Fruit fly (Drosophila melanogaster) whole organism, embryonic: ENCODE results near the gene CG1983.

Experiments
- B-H2 ChIP-seq: fragments of 200-800 bp; sonication (Bioruptor generic); optimal IDR thresholded peaks from 2 replicates; lab custom pipeline; 2018; ENCODE audit warnings: missing biosample characterization, mild to moderate bottlenecking, missing genetic modification characterization
- CG1024 ChIP-seq: fragments of 200-800 bp; sonication (Bioruptor generic); IDR thresholded peaks from 2 replicates; pipeline ENCODE4 v1.3.6; 2022; ENCODE audit warnings: missing biosample characterization, missing genetic modification characterization
- CG10366 ChIP-seq: fragments of 200-800 bp; sonication (Bioruptor generic); IDR thresholded peaks from 2 replicates; pipeline ENCODE4 v1.3.6; 2022; ENCODE audit warnings: missing biosample characterization, missing genetic modification characterization
- CG10431 ChIP-seq: fragments of 200-800 bp; sonication (Bioruptor generic); optimal IDR thresholded peaks from 3 replicates; lab custom pipeline; 2018; ENCODE audit warnings: missing biosample characterization, mild to moderate bottlenecking, missing genetic modification characterization
- CG10959 ChIP-seq: fragments of 200-800 bp; sonication (Bioruptor generic); IDR thresholded peaks from 2 replicates; pipeline ENCODE4 v1.3.6; 2022; ENCODE audit warnings: missing biosample characterization, missing genetic modification characterization
- CG11093 ChIP-seq: fragments of 200-800 bp; sonication (Bioruptor generic); IDR thresholded peaks from 3 replicates; pipeline ENCODE4 v1.3.6; 2022; ENCODE audit warnings: missing biosample characterization, missing genetic modification characterization
- CG11247 ChIP-seq: fragments of 200-800 bp; sonication (Bioruptor generic); IDR thresholded peaks from 2 replicates; pipeline ENCODE4 v1.3.6; 2022; ENCODE audit warnings: missing biosample characterization, missing genetic modification characterization
- CG11560 ChIP-seq: fragments of 200-800 bp; sonication (Bioruptor generic); IDR thresholded peaks from 3 replicates; pipeline ENCODE4 v1.3.6; 2022; ENCODE audit warnings: missing biosample characterization, missing genetic modification characterization
- CG11695 ChIP-seq: fragments of 200-800 bp; sonication (Bioruptor generic); IDR thresholded peaks from 3 replicates; pipeline ENCODE4 v1.3.6; 2022; ENCODE audit warnings: missing biosample characterization, missing genetic modification characterization
- CG12942 ChIP-seq: fragments of 200-800 bp; sonication (Bioruptor generic); optimal IDR thresholded peaks from 3 replicates; lab custom pipeline; 2016; ENCODE audit warnings: missing biosample characterization, missing genetic modification characterization
- CG13123 ChIP-seq: fragments of 200-800 bp; sonication (Bioruptor generic); optimal IDR thresholded peaks from 2 replicates; lab custom pipeline; 2016; ENCODE audit warnings: missing biosample characterization, missing genetic modification characterization
- CG17568 ChIP-seq: fragments of 200-800 bp; sonication (Bioruptor generic); optimal IDR thresholded peaks from 2 replicates; lab custom pipeline; 2018; ENCODE audit warnings: missing biosample characterization, mild to moderate bottlenecking, missing genetic modification characterization, moderate library complexity
- CG17802 ChIP-seq: fragments of 200-800 bp; sonication (Bioruptor generic); optimal IDR thresholded peaks from 2 replicates; lab custom pipeline; 2018; ENCODE audit warnings: missing biosample characterization, mild to moderate bottlenecking, missing genetic modification characterization, moderate library complexity
- CG3726 ChIP-seq: fragments of 200-800 bp; sonication (Bioruptor generic); IDR thresholded peaks from 3 replicates; pipeline ENCODE4, ENCODE4 v1.3.6; 2022; ENCODE audit warnings: missing biosample characterization, missing genetic modification characterization
- CG4328 ChIP-seq: fragments of 200-800 bp; sonication (Bioruptor generic); optimal IDR thresholded peaks from 3 replicates; lab custom pipeline; 2017; ENCODE audit warnings: missing biosample characterization, missing genetic modification reagents, missing genetic modification characterization
- CG4360 ChIP-seq: fragments of 200-800 bp; sonication (Bioruptor generic); IDR thresholded peaks from 2 replicates; pipeline ENCODE4 v1.3.6; 2022; ENCODE audit warnings: missing biosample characterization, missing genetic modification characterization
- CG4424 ChIP-seq: fragments of 200-800 bp; sonication (Bioruptor generic); optimal IDR thresholded peaks from 3 replicates; lab custom pipeline; 2016; ENCODE audit warnings: missing biosample characterization, missing genetic modification characterization
- CG7928 ChIP-seq: fragments of 200-800 bp; sonication (Bioruptor generic); optimal IDR thresholded peaks from 2 replicates; lab custom pipeline; 2017; ENCODE audit warnings: missing biosample characterization, mild to moderate bottlenecking, missing genetic modification characterization
- CG7963 ChIP-seq: fragments of 200-800 bp; sonication (Bioruptor generic); IDR thresholded peaks from 3 replicates; pipeline ENCODE4 v1.3.6; 2022; ENCODE audit warnings: missing biosample characterization, missing genetic modification characterization; ENCODE audit not compliant: partially characterized antibody
- CG8281 ChIP-seq: fragments of 200-800 bp; sonication (Bioruptor generic); optimal IDR thresholded peaks from 2 replicates; lab custom pipeline; 2018; ENCODE audit warnings: missing biosample characterization, mild to moderate bottlenecking, missing genetic modification characterization, moderate library complexity
- Fer1 ChIP-seq: fragments of 200-800 bp; sonication (Bioruptor generic); optimal IDR thresholded peaks from 2 replicates; lab custom pipeline; 2017; ENCODE audit warnings: missing biosample characterization, mild to moderate bottlenecking, missing genetic modification characterization
- Fer3 ChIP-seq: fragments of 200-800 bp; sonication (Bioruptor generic); optimal IDR thresholded peaks from 2 replicates; lab custom pipeline; 2018; ENCODE audit warnings: missing biosample characterization, mild to moderate bottlenecking, missing genetic modification characterization, moderate library complexity
- H15 ChIP-seq: fragments of 200-800 bp; sonication (Bioruptor generic); IDR thresholded peaks from 3 replicates; pipeline ENCODE4 v1.3.6; 2022; ENCODE audit warnings: missing biosample characterization, missing genetic modification characterization
- H2.0 ChIP-seq: fragments of 200-800 bp; sonication (Bioruptor generic); IDR thresholded peaks from 2 replicates; pipeline ENCODE4 v1.3.6; 2022; ENCODE audit warnings: missing biosample characterization, missing genetic modification characterization
- Hey ChIP-seq: fragments of 200-800 bp; sonication (Bioruptor generic); optimal IDR thresholded peaks from 3 replicates; lab custom pipeline; 2018; ENCODE audit warnings: missing biosample characterization, mild to moderate bottlenecking, missing genetic modification characterization
- HmgD ChIP-seq: fragments of 200-800 bp; sonication (Bioruptor generic); optimal IDR thresholded peaks from 3 replicates; lab custom pipeline; 2016; ENCODE audit warnings: missing biosample characterization, missing genetic modification characterization
- Hmx ChIP-seq: fragments of 200-800 bp; sonication (Bioruptor generic); optimal IDR thresholded peaks from 2 replicates; lab custom pipeline; 2016; ENCODE audit warnings: missing biosample characterization, missing genetic modification characterization
- MESR4 ChIP-seq: fragments of 200-800 bp; sonication (Bioruptor generic); optimal IDR thresholded peaks from 2 replicates; lab custom pipeline; 2018; ENCODE audit warnings: missing biosample characterization, mild to moderate bottlenecking, missing genetic modification characterization, moderate library complexity
- Myb ChIP-seq: fragments of 200-800 bp; sonication (Bioruptor generic); optimal IDR thresholded peaks from 2 replicates; lab custom pipeline; 2016; ENCODE audit warnings: missing biosample characterization, missing genetic modification characterization
- Neu2 ChIP-seq: fragments of 200-800 bp; sonication (Bioruptor generic); optimal IDR thresholded peaks from 3 replicates; lab custom pipeline; 2016; ENCODE audit warnings: missing biosample characterization, missing genetic modification characterization, borderline replicate concordance
- PHDP ChIP-seq: fragments of 200-800 bp; sonication (Bioruptor generic); optimal IDR thresholded peaks from 3 replicates; lab custom pipeline; 2018; ENCODE audit warnings: missing biosample characterization, mild to moderate bottlenecking, missing genetic modification characterization, moderate library complexity
- Sox100B ChIP-seq: fragments of 200-800 bp; sonication (Bioruptor generic); optimal IDR thresholded peaks from 3 replicates; lab custom pipeline; 2018; ENCODE audit warnings: missing biosample characterization, mild to moderate bottlenecking, missing genetic modification characterization
- Vsx1 ChIP-seq: fragments of 200-800 bp; sonication (Bioruptor generic); optimal IDR thresholded peaks from 2 replicates; lab custom pipeline; 2017; ENCODE audit warnings: missing biosample characterization, mild to moderate bottlenecking, missing genetic modification characterization, missing genetic modification reagents
- Xbp1 ChIP-seq: fragments of 200-800 bp; sonication (Bioruptor generic); optimal IDR thresholded peaks from 3 replicates; lab custom pipeline; 2016; ENCODE audit warnings: missing biosample characterization, mild to moderate bottlenecking, missing genetic modification characterization
- ac ChIP-seq: fragments of 200-800 bp; sonication (Bioruptor generic); optimal IDR thresholded peaks from 3 replicates; lab custom pipeline; 2017; ENCODE audit warnings: missing biosample characterization, mild to moderate bottlenecking, missing genetic modification characterization
- ci ChIP-seq: fragments of 200-800 bp; sonication (Bioruptor generic); IDR thresholded peaks from 3 replicates; pipeline ENCODE4 v1.3.6; 2022; ENCODE audit warnings: missing biosample characterization, missing genetic modification characterization
- eyg ChIP-seq: fragments of 200-800 bp; sonication (Bioruptor generic); optimal IDR thresholded peaks from 3 replicates; lab custom pipeline; 2016; ENCODE audit warnings: missing biosample characterization, missing genetic modification characterization
- fd64A ChIP-seq: fragments of 200-800 bp; sonication (Bioruptor generic); optimal IDR thresholded peaks from 3 replicates; lab custom pipeline; 2018; ENCODE audit warnings: missing biosample characterization, mild to moderate bottlenecking, missing genetic modification characterization
- ham ChIP-seq: fragments of 200-800 bp; sonication (Bioruptor generic); IDR thresholded peaks from 2 replicates; pipeline ENCODE4 v1.3.6; 2022; ENCODE audit warnings: missing biosample characterization, missing genetic modification characterization
- mld ChIP-seq: fragments of 200-800 bp; sonication (Bioruptor generic); IDR thresholded peaks from 3 replicates; pipeline ENCODE4 v1.3.6; 2022; ENCODE audit warnings: missing biosample characterization, missing genetic modification characterization; ENCODE audit not compliant: partially characterized antibody
- org-1 ChIP-seq: fragments of 200-800 bp; sonication (Bioruptor generic); optimal IDR thresholded peaks from 2 replicates; lab custom pipeline; 2017; ENCODE audit warnings: missing biosample characterization, missing genetic modification characterization
- pb ChIP-seq: fragments of 200-800 bp; sonication (Bioruptor generic); optimal IDR thresholded peaks from 3 replicates; lab custom pipeline; 2016; ENCODE audit warnings: missing biosample characterization, missing genetic modification characterization
- pzg ChIP-seq: fragments of 200-800 bp; sonication (Bioruptor generic); optimal IDR thresholded peaks from 3 replicates; lab custom pipeline; 2018; ENCODE audit warnings: missing biosample characterization, mild to moderate bottlenecking, missing genetic modification characterization, moderate library complexity
- sd ChIP-seq: fragments of 200-800 bp; sonication (Bioruptor generic); optimal IDR thresholded peaks from 3 replicates; lab custom pipeline; 2018; ENCODE audit warnings: missing biosample characterization, mild to moderate bottlenecking, missing genetic modification characterization, moderate library complexity
- seq ChIP-seq: fragments of 200-800 bp; sonication (Bioruptor generic); IDR thresholded peaks from 2 replicates; pipeline ENCODE4 v1.3.6; 2022; ENCODE audit warnings: missing biosample characterization, missing genetic modification characterization
- slbo ChIP-seq: fragments of 200-800 bp; sonication (Bioruptor generic); IDR thresholded peaks from 2 replicates; pipeline ENCODE4 v1.3.6; 2022; ENCODE audit warnings: missing biosample characterization, missing genetic modification characterization
- sna ChIP-seq: fragments of 200-800 bp; sonication (Bioruptor generic); IDR thresholded peaks from 2 replicates; pipeline ENCODE4 v1.3.6; 2022; ENCODE audit warnings: missing biosample characterization, missing genetic modification characterization; ENCODE audit not compliant: partially characterized antibody
- tgo ChIP-seq: fragments of 200-800 bp; sonication (Bioruptor generic); IDR thresholded peaks from 3 replicates; pipeline ENCODE4 v1.3.6; 2022; ENCODE audit warnings: missing biosample characterization, missing genetic modification characterization
- unpg ChIP-seq: fragments of 200-800 bp; sonication (Bioruptor generic); optimal IDR thresholded peaks from 3 replicates; lab custom pipeline; 2018; ENCODE audit warnings: missing biosample characterization, mild to moderate bottlenecking, missing genetic modification characterization, moderate library complexity
- wdn ChIP-seq: fragments of 200-800 bp; sonication (Bioruptor generic); IDR thresholded peaks from 2 replicates; pipeline ENCODE4 v1.3.6; 2022; ENCODE audit warnings: missing biosample characterization, missing genetic modification characterization
- zfh1 ChIP-seq: fragments of 200-800 bp; sonication (Bioruptor generic); IDR thresholded peaks from 3 replicates; pipeline ENCODE4 v1.3.6; 2022; ENCODE audit warnings: missing biosample characterization, missing genetic modification characterization

CG1983 gene

dm6 chr3R:30195606-30196049 lies 18.1 kb upstream of the CG1983 start (continued):
- TF ChIP-seq Fer3 (peak; percentile 14), slbo (GFP tag; lab: Robert Waterston, UW) (peak; percentile 83), mld (GFP tag; lab: Robert Waterston, UW) (no peak), fd64A (no peak), sd (tag; lab: Kevin White, UChicago) (peak; percentile 5), B-H2 (peak; percentile 42), Myb (peak; percentile 42), HmgD (GFP tag; lab: Kevin White, UChicago) (peak; percentile 33), tgo (peak; percentile 52), CG7928 (GFP tag; lab: Kevin White, UChicago) (peak; percentile 93), CG8281 (tag; lab: Kevin White, UChicago) (no peak), CG11093 (0 out of 3 replicates have a peak, but pooled peaks have one; percentile 28), H2.0 (GFP tag; lab: Robert Waterston, UW) (peak; percentile 41; the same call in 1 of the 2 replicates), CG17802 (tag; lab: Kevin White, UChicago) (no peak), Vsx1 (peak; percentile 91), Xbp1 (GFP tag; lab: Kevin White, UChicago) (peak; percentile 62), H15 (GFP tag; lab: Robert Waterston, UW) (peak; percentile 45; the same call in 1 of the 3 replicates), wdn (GFP tag; lab: Robert Waterston, UW) (peak; percentile 37; the same call in 1 of the 2 replicates), CG12942 (GFP tag; lab: Kevin White, UChicago) (peak; percentile 24), CG4424 (peak; percentile 47), unpg (GFP tag; lab: Kevin White, UChicago) (no peak), eyg (GFP tag; lab: Kevin White, UChicago) (peak; percentile 33), CG10431 (GFP tag; lab: Kevin White, UChicago) (no peak), pzg (peak; percentile 47), CG10366 (GFP tag; lab: Robert Waterston, UW) (peak; percentile 36; the same call in 1 of the 2 replicates), ci (peak; percentile 55; the same call in 1 of the 3 replicates), Fer1 (GFP tag; lab: Kevin White, UChicago) (peak; percentile 71), CG13123 (GFP tag; lab: Kevin White, UChicago) (no peak), zfh1 (GFP tag; lab: Robert Waterston, UW) (peak; percentile 49; the same call in 1 of the 3 replicates), CG11560 (tag; lab: Robert Waterston, UW) (peak; percentile 35; the same call in 1 of the 3 replicates), Hmx (GFP tag; lab: Kevin White, UChicago) (no peak), Neu2 (no peak), Sox100B (no peak), CG10959 (GFP tag; lab: Robert Waterston, UW) (no peak), CG11695 (GFP tag; lab: Robert Waterston, UW) (peak; percentile 59; the same call in 1 of the 3 replicates), CG4360 (GFP tag; lab: Robert Waterston, UW) (no peak; the same call in 1 of the 2 replicates), PHDP (tag; lab: Kevin White, UChicago) (peak; percentile 47), CG7963 (no peak), sna (GFP tag; lab: Robert Waterston, UW) (no peak), CG17568 (GFP tag; lab: Kevin White, UChicago) (no peak), pb (GFP tag; lab: Kevin White, UChicago) (no peak), Hey (tag; lab: Kevin White, UChicago) (peak; percentile 99), MESR4 (GFP tag; lab: Kevin White, UChicago) (peak; percentile 22), seq (GFP tag; lab: Robert Waterston, UW) (peak; percentile 45; the same call in 1 of the 2 replicates), org-1 (GFP tag; lab: Kevin White, UChicago) (no peak), CG11247 (GFP tag; lab: Robert Waterston, UW) (peak; percentile 54; the same call in 1 of the 2 replicates), CG4328 (no peak), CG1024 (no peak), CG3726 (no peak), ham (GFP tag; lab: Robert Waterston, UW) (no peak), ac (GFP tag; lab: Kevin White, UChicago) (no peak)
